Fruit fly (Drosophila melanogaster) whole organism, embryonic: Measurements from ENCODE around the gene CG33643.

Source experiments
- Abd-B ChIP-seq: fragments of 200-800 bp; sonication (Bioruptor generic); optimal IDR thresholded peaks from 2 replicates; lab custom pipeline; 2018; ENCODE audit warnings: missing biosample characterization, mild to moderate bottlenecking, missing genetic modification characterization, moderate library complexity
- Asciz ChIP-seq: fragments of 200-800 bp; sonication (Bioruptor generic); optimal IDR thresholded peaks from 2 replicates; lab custom pipeline; 2017; ENCODE audit warnings: missing biosample characterization, mild to moderate bottlenecking, missing genetic modification characterization, missing genetic modification reagents
- Atf-2 ChIP-seq: fragments of 200-800 bp; sonication (Bioruptor generic); optimal IDR thresholded peaks from 2 replicates; lab custom pipeline; 2016; ENCODE audit warnings: missing biosample characterization, missing genetic modification characterization
- CG10209 ChIP-seq: fragments of 200-800 bp; sonication (Bioruptor generic); optimal IDR thresholded peaks from 3 replicates; lab custom pipeline; 2017; ENCODE audit warnings: missing biosample characterization, mild to moderate bottlenecking, missing genetic modification characterization, missing genetic modification reagents
- CG10267 ChIP-seq: fragments of 200-800 bp; sonication (Bioruptor generic); optimal IDR thresholded peaks from 2 replicates; lab custom pipeline; 2018; ENCODE audit warnings: missing biosample characterization, mild to moderate bottlenecking, missing genetic modification characterization, moderate library complexity
- CG11085 ChIP-seq: fragments of 200-800 bp; sonication (Bioruptor generic); IDR thresholded peaks from 2 replicates; pipeline ENCODE4 v1.3.6; 2022; ENCODE audit warnings: missing biosample characterization, missing genetic modification characterization
- CG11560 ChIP-seq: fragments of 200-800 bp; sonication (Bioruptor generic); IDR thresholded peaks from 3 replicates; pipeline ENCODE4 v1.3.6; 2022; ENCODE audit warnings: missing biosample characterization, missing genetic modification characterization
- CG11723 ChIP-seq: fragments of 200-800 bp; sonication (Bioruptor generic); optimal IDR thresholded peaks from 2 replicates; lab custom pipeline; 2017; ENCODE audit warnings: missing biosample characterization, mild to moderate bottlenecking, missing genetic modification characterization
- CG12155 ChIP-seq: fragments of 200-800 bp; sonication (Bioruptor generic); optimal IDR thresholded peaks from 3 replicates; lab custom pipeline; 2016; ENCODE audit warnings: missing biosample characterization, missing genetic modification characterization
- CG13123 ChIP-seq: fragments of 200-800 bp; sonication (Bioruptor generic); optimal IDR thresholded peaks from 2 replicates; lab custom pipeline; 2016; ENCODE audit warnings: missing biosample characterization, missing genetic modification characterization
- CG13624 ChIP-seq: fragments of 200-800 bp; sonication (Bioruptor generic); optimal IDR thresholded peaks from 2 replicates; lab custom pipeline; 2016; ENCODE audit warnings: missing biosample characterization, missing genetic modification characterization
- CG14050 ChIP-seq: fragments of 200-800 bp; sonication (Bioruptor generic); IDR thresholded peaks from 3 replicates; pipeline ENCODE4 v1.3.6; 2022; ENCODE audit warnings: missing biosample characterization, missing genetic modification characterization
- CG14860 ChIP-seq: fragments of 200-800 bp; sonication (Bioruptor generic); IDR thresholded peaks from 3 replicates; pipeline ENCODE4 v1.3.6; 2022; ENCODE audit warnings: missing biosample characterization, missing genetic modification characterization; ENCODE audit not compliant: partially characterized antibody
- CG14965 ChIP-seq: fragments of 200-800 bp; sonication (Bioruptor generic); optimal IDR thresholded peaks from 2 replicates; lab custom pipeline; 2016; ENCODE audit warnings: missing biosample characterization, missing genetic modification characterization, borderline replicate concordance
- CG15073 ChIP-seq: fragments of 200-800 bp; sonication (Bioruptor generic); optimal IDR thresholded peaks from 2 replicates; lab custom pipeline; 2016; ENCODE audit warnings: missing biosample characterization, missing genetic modification characterization
- CG15514 ChIP-seq: fragments of 200-800 bp; sonication (Bioruptor generic); optimal IDR thresholded peaks from 3 replicates; lab custom pipeline; 2017; ENCODE audit warnings: missing biosample characterization, missing genetic modification characterization, mild to moderate bottlenecking, moderate library complexity, missing genetic modification reagents
- CG18262 ChIP-seq: fragments of 200-800 bp; optimal IDR thresholded peaks from 3 replicates; lab custom pipeline; 2019; ENCODE audit warnings: missing biosample characterization, mild to moderate bottlenecking, missing genetic modification characterization, moderate library complexity
- CG4730 ChIP-seq: fragments of 200-800 bp; sonication (Bioruptor generic); IDR thresholded peaks from 2 replicates; pipeline ENCODE4 v1.3.6; 2022; ENCODE audit warnings: missing biosample characterization, missing genetic modification characterization
- CG4820 ChIP-seq: fragments of 200-800 bp; sonication (Bioruptor generic); optimal IDR thresholded peaks from 3 replicates; lab custom pipeline; 2016; ENCODE audit warnings: missing biosample characterization, missing genetic modification characterization
- CG5245 ChIP-seq: fragments of 200-800 bp; sonication (Bioruptor generic); optimal IDR thresholded peaks from 3 replicates; lab custom pipeline; 2016; ENCODE audit warnings: missing biosample characterization, missing genetic modification characterization
- CG6654 ChIP-seq: fragments of 200-800 bp; sonication (Bioruptor generic); optimal IDR thresholded peaks from 2 replicates; lab custom pipeline; 2017; ENCODE audit warnings: missing biosample characterization, mild to moderate bottlenecking, missing genetic modification characterization
- CG8089 ChIP-seq: fragments of 200-800 bp; sonication (Bioruptor generic); optimal IDR thresholded peaks from 3 replicates; lab custom pipeline; 2016; ENCODE audit warnings: missing biosample characterization, missing genetic modification characterization
- CG8924 ChIP-seq: fragments of 200-800 bp; optimal IDR thresholded peaks from 3 replicates; lab custom pipeline; 2019; ENCODE audit warnings: missing biosample characterization, mild to moderate bottlenecking, missing genetic modification characterization, moderate library complexity
- CG9609 ChIP-seq: fragments of 200-800 bp; sonication (Bioruptor generic); optimal IDR thresholded peaks from 3 replicates; lab custom pipeline; 2016; ENCODE audit warnings: missing biosample characterization, missing genetic modification characterization
- Camta ChIP-seq: fragments of 200-800 bp; sonication (Bioruptor generic); optimal IDR thresholded peaks from 2 replicates; lab custom pipeline; 2016; ENCODE audit warnings: missing biosample characterization, missing genetic modification characterization
- Dfd ChIP-seq, 2 experiments: fragments of >200 bp; optimal IDR thresholded peaks; 2 replicates each; lab custom pipeline; 2017; ENCODE audit warnings: missing biosample characterization in 2 of 2, missing genetic modification characterization in 2 of 2
- Ets97D ChIP-seq: fragments of 200-800 bp; sonication (Bioruptor generic); optimal IDR thresholded peaks from 3 replicates; lab custom pipeline; 2016; ENCODE audit warnings: missing biosample characterization, missing genetic modification characterization
- HHEX ChIP-seq: fragments of 200-800 bp; sonication (Bioruptor generic); optimal IDR thresholded peaks from 3 replicates; lab custom pipeline; 2017; ENCODE audit warnings: missing biosample characterization, mild to moderate bottlenecking, missing genetic modification characterization, missing genetic modification reagents
- HLHmδ ChIP-seq: fragments of 200-800 bp; sonication (Bioruptor generic); optimal IDR thresholded peaks from 2 replicates; lab custom pipeline; 2018; ENCODE audit warnings: missing biosample characterization, mild to moderate bottlenecking, missing genetic modification characterization, moderate library complexity
- Rfx ChIP-seq: fragments of 200-800 bp; sonication (Bioruptor generic); IDR thresholded peaks from 2 replicates; pipeline ENCODE4 v1.3.6; 2022; ENCODE audit warnings: missing biosample characterization, missing genetic modification characterization
- Taf1 ChIP-seq: fragments of 200-800 bp; sonication (Bioruptor generic); IDR thresholded peaks from 2 replicates; pipeline ENCODE4 v1.3.6; 2022; ENCODE audit warnings: missing biosample characterization, missing genetic modification characterization
- al ChIP-seq: fragments of 200-800 bp; sonication (Bioruptor generic); IDR thresholded peaks from 2 replicates; pipeline ENCODE4 v1.3.6; 2022; ENCODE audit warnings: missing biosample characterization, missing genetic modification characterization
- ato ChIP-seq: fragments of 200-800 bp; sonication (Bioruptor generic); IDR thresholded peaks from 2 replicates; pipeline ENCODE4 v1.3.6; 2022; ENCODE audit warnings: missing biosample characterization, missing genetic modification characterization; ENCODE audit not compliant: partially characterized antibody
- chinmo ChIP-seq: fragments of 200-800 bp; sonication (Bioruptor generic); IDR thresholded peaks from 4 replicates; pipeline ENCODE4 v1.3.6; 2022; ENCODE audit warnings: missing biosample characterization, missing genetic modification characterization; ENCODE audit not compliant: partially characterized antibody
- crc ChIP-seq: fragments of 200-800 bp; sonication (Bioruptor generic); optimal IDR thresholded peaks from 2 replicates; lab custom pipeline; 2016; ENCODE audit warnings: missing biosample characterization, missing genetic modification characterization
- ems ChIP-seq: fragments of 200-800 bp; sonication (Bioruptor generic); optimal IDR thresholded peaks from 3 replicates; lab custom pipeline; 2016; ENCODE audit warnings: missing biosample characterization, missing genetic modification characterization
- ham ChIP-seq: fragments of 200-800 bp; sonication (Bioruptor generic); IDR thresholded peaks from 2 replicates; pipeline ENCODE4 v1.3.6; 2022; ENCODE audit warnings: missing biosample characterization, missing genetic modification characterization
- jumu ChIP-seq: fragments of 200-800 bp; sonication (Bioruptor generic); optimal IDR thresholded peaks from 3 replicates; lab custom pipeline; 2016; ENCODE audit warnings: missing biosample characterization, missing genetic modification characterization
- lab ChIP-seq: fragments of 200-800 bp; sonication (Bioruptor generic); optimal IDR thresholded peaks from 3 replicates; lab custom pipeline; 2017; ENCODE audit warnings: missing biosample characterization, missing genetic modification characterization, mild to moderate bottlenecking, moderate library complexity, missing genetic modification reagents
- lmd ChIP-seq: fragments of 200-800 bp; sonication (Bioruptor generic); IDR thresholded peaks from 2 replicates; pipeline ENCODE4 v1.3.6; 2022; ENCODE audit warnings: missing biosample characterization, missing genetic modification characterization
- nerfin-2 ChIP-seq: fragments of 200-800 bp; sonication (Bioruptor generic); IDR thresholded peaks from 2 replicates; pipeline ENCODE4 v1.3.6; 2022; ENCODE audit warnings: missing biosample characterization, missing genetic modification characterization; ENCODE audit not compliant: partially characterized antibody
- repo ChIP-seq: fragments of 200-800 bp; sonication (Bioruptor generic); optimal IDR thresholded peaks from 2 replicates; lab custom pipeline; 2016; ENCODE audit warnings: missing biosample characterization, missing genetic modification characterization
- run ChIP-seq: fragments of 200-800 bp; sonication (Bioruptor generic); optimal IDR thresholded peaks from 3 replicates; lab custom pipeline; 2018; ENCODE audit warnings: missing biosample characterization, mild to moderate bottlenecking, missing genetic modification characterization
- sc ChIP-seq, 3 experiments: fragments of >200 bp in 2 of 3; fragments of 200-800 bp in 1 of 3; sonication (Bioruptor generic) in 1 of 3; optimal IDR thresholded peaks; 2 replicates in 2 of 3; 3 replicates in 1 of 3; lab custom pipeline; 2017; ENCODE audit warnings: mild to moderate bottlenecking in 1 of 3, missing biosample characterization in 1 of 3, missing genetic modification characterization in 1 of 3, missing genetic modification reagents in 1 of 3
- sima ChIP-seq: fragments of 200-800 bp; sonication (Bioruptor generic); optimal IDR thresholded peaks from 2 replicates; lab custom pipeline; 2016; ENCODE audit warnings: missing biosample characterization, missing genetic modification characterization

CG33643 gene

dm6 chr2L:13548786-13549780 is 18.2 kb downstream of the CG33643 start, which contains the start of gene B4 (continued):
- TF ChIP-seq CG13624 (GFP tag; lab: Kevin White, UChicago) (peak; percentile 42), CG15514 (GFP tag; lab: Kevin White, UChicago) (peak; percentile 57)

dm6 chr2L:13549973-13550458 is 19.1 kb downstream of the CG33643 start, which contains the start of gene kuz:
kuz (plus strand) TSS chr2L:13550139.
- TF ChIP-seq CG15073 (GFP tag; lab: Kevin White, UChicago) = no peak
- peak; percentile 43 for TF ChIP-seq CG18262
- TF ChIP-seq nerfin-2 (GFP tag; lab: Robert Waterston, UW) = peak; percentile 44; the same call in 1 of the 2 replicates
- no peak for TF ChIP-seq Atf-2 (GFP tag; lab: Kevin White, UChicago)
- TF ChIP-seq lmd (GFP tag; lab: Robert Waterston, UW) = no peak
- peak; percentile 38 for TF ChIP-seq CG10267 (tag; lab: Kevin White, UChicago)
- no peak for TF ChIP-seq Asciz (GFP tag; lab: Kevin White, UChicago)
- no peak for TF ChIP-seq CG12155 (GFP tag; lab: Kevin White, UChicago)
- TF ChIP-seq HLHmδ (GFP tag; lab: Kevin White, UChicago) = peak; percentile 60
- TF ChIP-seq CG15514 (GFP tag; lab: Kevin White, UChicago) = peak; percentile 19
- no peak for TF ChIP-seq Abd-B (GFP tag; lab: Kevin White, UChicago)
- TF ChIP-seq repo (GFP tag; lab: Kevin White, UChicago) = peak; percentile 20
- no peak for TF ChIP-seq CG14965 (GFP tag; lab: Kevin White, UChicago)
- no peak for TF ChIP-seq Camta
- no peak for TF ChIP-seq CG11085
- TF ChIP-seq CG4730 (GFP tag; lab: Robert Waterston, UW) = no peak
- TF ChIP-seq ems (GFP tag; lab: Kevin White, UChicago) = peak; percentile 19
- TF ChIP-seq CG14860 (GFP tag; lab: Robert Waterston, UW) = 0 out of 3 replicates have a peak, but pooled peaks have one; percentile 34
- TF ChIP-seq CG13123 (GFP tag; lab: Kevin White, UChicago) = no peak
- TF ChIP-seq ato (GFP tag; lab: Robert Waterston, UW) = peak; percentile 66; the same call in 1 of the 2 replicates
- no peak for TF ChIP-seq CG9609 (GFP tag; lab: Kevin White, UChicago)
- TF ChIP-seq CG8089 (GFP tag; lab: Kevin White, UChicago) = peak; percentile 14
- no peak for TF ChIP-seq CG11723 (GFP tag; lab: Kevin White, UChicago)
- no peak for TF ChIP-seq run (tag; lab: Kevin White, UChicago)
- peak; percentile 56 for TF ChIP-seq CG8924 (tag; lab: Kevin White, UChicago)
- no peak; the same call in 1 of the 2 replicates for TF ChIP-seq Rfx
- TF ChIP-seq jumu = no peak
- no peak for TF ChIP-seq sima (GFP tag; lab: Kevin White, UChicago)
- TF ChIP-seq sc (optimal IDR thresholded peaks at IDR 0.05; lab: Kevin White, UChicago) = no peak
- no peak for TF ChIP-seq sc (GFP tag; optimal IDR thresholded peaks at IDR 0.05; lab: Kevin White, UChicago)
- TF ChIP-seq al (GFP tag; lab: Robert Waterston, UW) = no peak
- TF ChIP-seq CG5245 = no peak
- TF ChIP-seq lab (GFP tag; lab: Kevin White, UChicago) = peak; percentile 61
- no peak for TF ChIP-seq crc
- TF ChIP-seq CG6654 (GFP tag; lab: Kevin White, UChicago) = no peak
- TF ChIP-seq Dfd (GFP tag; optimal IDR thresholded peaks at IDR 0.05; lab: Kevin White, UChicago) = no peak
- no peak for TF ChIP-seq CG14050 (GFP tag; lab: Robert Waterston, UW)
- TF ChIP-seq Ets97D (GFP tag; lab: Kevin White, UChicago) = no peak
- peak; percentile 15 for TF ChIP-seq HHEX (GFP tag; lab: Kevin White, UChicago)
- no peak for TF ChIP-seq ham (GFP tag; lab: Robert Waterston, UW)
- TF ChIP-seq CG4820 (GFP tag; lab: Kevin White, UChicago) = no peak
- no peak for TF ChIP-seq CG10209 (GFP tag; lab: Kevin White, UChicago)
- TF ChIP-seq CG11560 = no peak
- TF ChIP-seq Taf1 = 0 out of 2 replicates have a peak, but pooled peaks have one; percentile 32
- peak; percentile 89 for TF ChIP-seq chinmo (GFP tag; lab: Robert Waterston, UW)
